Worm (Caenorhabditis elegans): Measurements from ENCODE around the gene toe-1.

DNA sequence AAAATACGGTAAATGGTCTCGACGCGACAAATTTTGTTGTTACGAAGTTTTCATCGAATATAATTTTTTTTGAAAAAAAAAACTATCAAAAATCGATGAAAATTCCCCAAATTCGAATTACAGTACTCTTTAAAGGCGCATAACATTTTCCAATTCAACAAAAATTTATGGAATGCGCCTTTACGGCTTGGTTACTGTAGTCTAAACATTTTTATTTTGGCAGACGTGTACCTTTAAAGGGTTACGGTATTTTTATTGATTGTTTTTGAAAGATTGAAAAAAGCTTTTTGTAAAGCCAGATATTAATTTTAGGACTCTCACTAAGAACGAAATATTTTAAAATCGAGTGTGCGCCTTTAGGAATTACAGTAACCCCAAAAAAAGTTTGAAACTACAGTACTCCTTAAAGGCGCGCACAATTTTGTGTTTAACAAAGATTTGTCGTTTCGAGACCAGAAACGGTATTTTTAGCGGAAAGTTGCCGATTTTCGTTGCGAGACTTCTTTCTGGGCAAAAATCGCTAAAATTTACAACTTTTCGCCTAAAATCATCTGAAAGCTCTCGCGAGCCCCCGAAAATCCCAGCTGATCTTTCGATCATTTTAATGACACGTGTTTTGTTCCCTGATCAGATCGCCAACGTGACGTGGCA, 49.2 kb downstream of the toe-1 start:
- TF ChIP-seq nhr-76 (tag; optimal IDR thresholded peaks at IDR 0.05) (no peak), elt-1 (tag; optimal IDR thresholded peaks at IDR 0.05) (no peak), zag-1 (tag; optimal IDR thresholded peaks at IDR 0.05) (no peak), ztf-11 (tag; optimal IDR thresholded peaks at IDR 0.05) (no peak), nhr-12 (tag; optimal IDR thresholded peaks at IDR 0.05) (no peak)

Data from whole organism, L3 larva.